Fruit fly (Drosophila melanogaster): ENCODE data around the gene SmB.

Gene SmB

dm6 chr2L:10430802-10431476 lies 4.5 kb upstream of the SmB start, which contains the start of the genes Bug22 and TfIIB (continued):
- TF ChIP-seq CoRest (tag; optimal IDR thresholded peaks at IDR 0.05) (peak; percentile 76), nmo (GFP tag; optimal IDR thresholded peaks at IDR 0.05) (peak; percentile 77), CG2199 (GFP tag; IDR thresholded peaks at IDR 0.05) (no peak), jing (GFP tag; optimal IDR thresholded peaks at IDR 0.05) (no peak), sug (tag; optimal IDR thresholded peaks at IDR 0.05) (peak; percentile 75), CG6813 (GFP tag; optimal IDR thresholded peaks at IDR 0.05) (no peak), CG4730 (GFP tag; IDR thresholded peaks at IDR 0.05) (peak; percentile 32; the same call in 1 of the 2 replicates), fd3F (GFP tag; optimal IDR thresholded peaks at IDR 0.05) (peak; percentile 61), Ets97D (GFP tag; optimal IDR thresholded peaks at IDR 0.05) (peak; percentile 70), bowl (GFP tag; IDR thresholded peaks at IDR 0.05) (no peak), cato (GFP tag; optimal IDR thresholded peaks at IDR 0.05; ENCODE audit: borderline replicate concordance) (peak; percentile 33), C15 (GFP tag; IDR thresholded peaks at IDR 0.05) (no peak), yki (optimal IDR thresholded peaks at IDR 0.05) (no peak), CG17568 (GFP tag; optimal IDR thresholded peaks at IDR 0.05) (no peak), Ets65A (GFP tag) (peak; percentile 94), CG1832 (GFP tag; optimal IDR thresholded peaks at IDR 0.05) (no peak), CG12942 (GFP tag; optimal IDR thresholded peaks at IDR 0.05) (peak; percentile 71), CG11504 (tag; optimal IDR thresholded peaks at IDR 0.05) (no peak), dmrt11E (tag; optimal IDR thresholded peaks at IDR 0.05) (peak; percentile 59), Deaf1 (tag; optimal IDR thresholded peaks at IDR 0.05) (no peak), CG30431 (GFP tag; optimal IDR thresholded peaks at IDR 0.05) (no peak), pb (GFP tag; optimal IDR thresholded peaks at IDR 0.05) (no peak), al (GFP tag; IDR thresholded peaks at IDR 0.05) (no peak), Hr51 (GFP tag; optimal IDR thresholded peaks at IDR 0.05) (peak; percentile 75 to 76), salm (tag; optimal IDR thresholded peaks at IDR 0.05) (peak; percentile 17), B-H2 (GFP tag; optimal IDR thresholded peaks at IDR 0.05) (peak; percentile 76), Doc2 (GFP tag; IDR thresholded peaks at IDR 0.05) (no peak), ac (GFP tag; optimal IDR thresholded peaks at IDR 0.05) (no peak), Bteb2 (GFP tag; optimal IDR thresholded peaks at IDR 0.05) (peak; percentile 46), grau (tag; optimal IDR thresholded peaks at IDR 0.05) (peak; percentile 73), CG43689 (GFP tag; IDR thresholded peaks at IDR 0.05) (no peak), pnt (GFP tag; optimal IDR thresholded peaks at IDR 0.05) (peak; percentile 43), gcm2 (GFP tag; optimal IDR thresholded peaks at IDR 0.05) (no peak), CG14441 (GFP tag; IDR thresholded peaks at IDR 0.05) (peak; percentile 70), zfh2 (GFP tag; optimal IDR thresholded peaks at IDR 0.05) (peak; percentile 75), Oaz (GFP tag; IDR thresholded peaks at IDR 0.05) (peak; percentile 23; the same call in 1 of the 2 replicates), scrt (GFP tag; optimal IDR thresholded peaks at IDR 0.05) (peak; percentile 48), kay (GFP tag; optimal IDR thresholded peaks at IDR 0.05) (peak; percentile 36), CG32532 (GFP tag; IDR thresholded peaks at IDR 0.05) (peak; percentile 74), Eip74EF (GFP tag; optimal IDR thresholded peaks at IDR 0.05) (peak in 1 of 2 experiments; percentile 56), CG30403 (GFP tag; optimal IDR thresholded peaks at IDR 0.05) (peak; percentile 88), CG4424 (GFP tag; optimal IDR thresholded peaks at IDR 0.05) (peak; percentile 75), CG12299 (tag; optimal IDR thresholded peaks at IDR 0.05) (peak; percentile 28), Stat92E (GFP tag; optimal IDR thresholded peaks at IDR 0.05) (no peak), CG8089 (GFP tag; optimal IDR thresholded peaks at IDR 0.05) (peak; percentile 27), CHES-1-like (GFP tag; optimal IDR thresholded peaks at IDR 0.05) (peak; percentile 81), sens-2 (GFP tag; IDR thresholded peaks at IDR 0.05) (no peak), BtbVII (GFP tag; optimal IDR thresholded peaks at IDR 0.05) (peak; percentile 56)
